Worm (Caenorhabditis elegans) whole organism, midembryonic: Measurements from ENCODE around the gene F46B6.9.

Experiments used
- T22C8.4 ChIP-seq: fragments of 200-800 bp; sonication (Bioruptor generic); IDR thresholded peaks from 2 replicates; pipeline ENCODE4 v1.3.6; 2022; ENCODE audit warnings: missing genetic modification characterization, missing compliant biosample characterization
- cog-1 ChIP-seq: sonication (generic microtip); optimal IDR thresholded peaks from 2 replicates; lab custom pipeline; 2016; ENCODE audit warnings: missing genetic modification characterization, missing compliant biosample characterization
- flt-1 ChIP-seq: fragments of 200-800 bp; sonication (Bioruptor generic); IDR thresholded peaks from 2 replicates; pipeline ENCODE4 v1.3.6; 2022; ENCODE audit warnings: missing genetic modification characterization, missing compliant biosample characterization
- klf-2 ChIP-seq: fragments of 200-800 bp; sonication (Bioruptor generic); conservative IDR thresholded peaks from 2 replicates; pipeline ENCODE4 v1.3.6; 2022; ENCODE audit warnings: missing genetic modification reagents, missing genetic modification characterization, missing compliant biosample characterization
- med-1 ChIP-seq: sonication (generic microtip); optimal IDR thresholded peaks from 2 replicates; lab custom pipeline; 2017; ENCODE audit warnings: missing genetic modification characterization, mild to moderate bottlenecking, missing compliant biosample characterization, antibody characterized with exemption, missing genetic modification reagents; ENCODE audit not compliant: insufficient read depth
- ref-1 ChIP-seq: fragments of 200-800 bp; sonication (Bioruptor generic); conservative IDR thresholded peaks from 2 replicates; pipeline ENCODE4 v1.3.6; 2022; ENCODE audit warnings: missing genetic modification reagents, missing genetic modification characterization, missing compliant biosample characterization
- tab-1 ChIP-seq: fragments of 200-800 bp; sonication (Bioruptor generic); IDR thresholded peaks from 2 replicates; pipeline ENCODE4 v1.3.6; 2022; ENCODE audit warnings: missing genetic modification characterization, missing compliant biosample characterization
- ztf-23 ChIP-seq: fragments of 200-800 bp; sonication (Bioruptor generic); IDR thresholded peaks from 2 replicates; pipeline ENCODE4 v1.3.6; 2022; ENCODE audit warnings: missing genetic modification reagents, missing genetic modification characterization, missing compliant biosample characterization
- ztf-29 ChIP-seq: fragments of 200-800 bp; sonication (Bioruptor generic); IDR thresholded peaks from 2 replicates; pipeline ENCODE4 v1.3.6; 2022; ENCODE audit warnings: missing genetic modification reagents, missing genetic modification characterization, missing compliant biosample characterization

Gene F46B6.9

ce11 chrV:9811154-9811553, 14.5 kb downstream of the F46B6.9 start, which contains the start of gene sru-29:
sru-29 (plus strand) TSS chrV:9811454.
- TF ChIP-seq med-1 (no peak), cog-1 (no peak), klf-2 (no peak), ztf-29 (GFP tag; lab: Robert Waterston, UW) (no peak), ztf-23 (GFP tag; lab: Robert Waterston, UW) (no peak), T22C8.4 (GFP tag; lab: Robert Waterston, UW) (no peak), tab-1 (no peak), flt-1 (GFP tag; lab: Robert Waterston, UW) (no peak), ref-1 (GFP tag; lab: Robert Waterston, UW) (no peak)

ce11 chrV:9812216-9812615, 15.6 kb downstream of the F46B6.9 start:
- TF ChIP-seq cog-1 (no peak), med-1 (no peak), flt-1 (GFP tag; lab: Robert Waterston, UW) (no peak), klf-2 (no peak), ztf-29 (GFP tag; lab: Robert Waterston, UW) (no peak)

- no peak for TF ChIP-seq klf-2
- TF ChIP-seq med-1: no peak
- TF ChIP-seq tab-1: no peak
- no peak for TF ChIP-seq flt-1 (GFP tag; lab: Robert Waterston, UW)
- TF ChIP-seq cog-1: no peak
- TF ChIP-seq ztf-23 (GFP tag; lab: Robert Waterston, UW): no peak
- TF ChIP-seq T22C8.4 (GFP tag; lab: Robert Waterston, UW): no peak
Observed at ce11 chrV:9813527-9813926, 16.9 kb downstream of the F46B6.9 start, which contains the start of gene sru-30. sru-30 (plus strand) TSS chrV:9813827.

- TF ChIP-seq ztf-29 (GFP tag; lab: Robert Waterston, UW): no peak
- no peak for TF ChIP-seq med-1
- TF ChIP-seq cog-1: no peak
- TF ChIP-seq tab-1: no peak
- TF ChIP-seq ref-1 (GFP tag; lab: Robert Waterston, UW): no peak
- no peak for TF ChIP-seq klf-2
- TF ChIP-seq flt-1 (GFP tag; lab: Robert Waterston, UW): no peak
- no peak for TF ChIP-seq T22C8.4 (GFP tag; lab: Robert Waterston, UW)
Observed at ce11 chrV:9816390-9816789, 19.7 kb downstream of the F46B6.9 start, which contains the start of gene sru-31. sru-31 (plus strand) TSS chrV:9816690.

ce11 chrV:9821724-9822123, 25.1 kb downstream of the F46B6.9 start, which contains the start of gene str-193:
str-193 (minus strand) TSS chrV:9821824.
- TF ChIP-seq ref-1 (GFP tag; lab: Robert Waterston, UW) (no peak), ztf-29 (GFP tag; lab: Robert Waterston, UW) (no peak), cog-1 (no peak), flt-1 (GFP tag; lab: Robert Waterston, UW) (no peak), T22C8.4 (GFP tag; lab: Robert Waterston, UW) (no peak), med-1 (no peak), ztf-23 (GFP tag; lab: Robert Waterston, UW) (no peak), tab-1 (no peak), klf-2 (no peak)

ce11 chrV:9824149-9824548, 27.5 kb downstream of the F46B6.9 start, which contains the start of gene str-2:
str-2 (minus strand) TSS chrV:9824249.
- TF ChIP-seq ztf-23 (GFP tag; lab: Robert Waterston, UW) (no peak), cog-1 (no peak), klf-2 (no peak), flt-1 (GFP tag; lab: Robert Waterston, UW) (no peak), tab-1 (no peak), ztf-29 (GFP tag; lab: Robert Waterston, UW) (no peak), med-1 (no peak), ref-1 (GFP tag; lab: Robert Waterston, UW) (no peak), T22C8.4 (GFP tag; lab: Robert Waterston, UW) (no peak)

ce11 chrV:9833900-9834299, 37.2 kb downstream of the F46B6.9 start, which contains the start of gene sru-40:
sru-40 (minus strand) TSS chrV:9834000.
- no peak for TF ChIP-seq cog-1
- TF ChIP-seq med-1: no peak
- TF ChIP-seq tab-1: no peak
- no peak for TF ChIP-seq klf-2
- TF ChIP-seq ztf-23 (GFP tag; lab: Robert Waterston, UW): no peak
- no peak for TF ChIP-seq flt-1 (GFP tag; lab: Robert Waterston, UW)
- TF ChIP-seq T22C8.4 (GFP tag; lab: Robert Waterston, UW): no peak
- no peak for TF ChIP-seq ref-1 (GFP tag; lab: Robert Waterston, UW)
- TF ChIP-seq ztf-29 (GFP tag; lab: Robert Waterston, UW): no peak

ce11 chrV:9835945-9836344, 39.3 kb downstream of the F46B6.9 start, which contains the start of gene sru-38:
sru-38 (minus strand) TSS chrV:9836045.
- TF ChIP-seq klf-2 (no peak), ztf-29 (GFP tag; lab: Robert Waterston, UW) (no peak), T22C8.4 (GFP tag; lab: Robert Waterston, UW) (no peak), tab-1 (no peak), ref-1 (GFP tag; lab: Robert Waterston, UW) (no peak), flt-1 (GFP tag; lab: Robert Waterston, UW) (no peak), ztf-23 (GFP tag; lab: Robert Waterston, UW) (no peak), cog-1 (no peak)

- TF ChIP-seq cog-1 (no peak), klf-2 (no peak), tab-1 (no peak), med-1 (no peak), ref-1 (GFP tag; lab: Robert Waterston, UW) (no peak), flt-1 (GFP tag; lab: Robert Waterston, UW) (no peak), ztf-29 (GFP tag; lab: Robert Waterston, UW) (no peak), ztf-23 (GFP tag; lab: Robert Waterston, UW) (no peak), T22C8.4 (GFP tag; lab: Robert Waterston, UW) (no peak)
Observed at ce11 chrV:9837679-9838078, 41.0 kb downstream of the F46B6.9 start, which contains the start of gene srsx-21. srsx-21 (plus strand) TSS chrV:9837979.

ce11 chrV:9841376-9841775, 44.7 kb downstream of the F46B6.9 start, which contains the start of gene sru-36:
sru-36 (plus strand) TSS chrV:9841676.
- TF ChIP-seq flt-1 (GFP tag; lab: Robert Waterston, UW) (no peak), T22C8.4 (GFP tag; lab: Robert Waterston, UW) (no peak), ztf-29 (GFP tag; lab: Robert Waterston, UW) (no peak), tab-1 (no peak), ref-1 (GFP tag; lab: Robert Waterston, UW) (no peak), ztf-23 (GFP tag; lab: Robert Waterston, UW) (no peak), med-1 (no peak), klf-2 (no peak), cog-1 (no peak)
